Worm (Caenorhabditis elegans) whole organism, young adult: Measurements from ENCODE around the gene C28H8.7.
A peak's percentile ranks its signal among the peaks of the same experiment; 100 is the strongest.

ENCODE experiments used
- B0035.1 ChIP-seq: sonication (generic microtip); optimal IDR thresholded peaks from 2 replicates; lab custom pipeline; 2016; ENCODE audit warnings: missing genetic modification characterization, mild to moderate bottlenecking, missing compliant biosample characterization, missing genotype, missing genetic modification reagents
- B0261.1 ChIP-seq: sonication (generic microtip); optimal IDR thresholded peaks from 2 replicates; lab custom pipeline; 2016; ENCODE audit warnings: mild to moderate bottlenecking, missing genetic modification characterization, moderate library complexity, missing compliant biosample characterization
- C06A6.2 ChIP-seq: fragments of 200-800 bp; sonication (Bioruptor generic); conservative IDR thresholded peaks from 2 replicates; pipeline ENCODE4 v1.3.6; 2022; ENCODE audit warnings: missing genetic modification characterization, missing compliant biosample characterization
- C17E4.6 ChIP-seq: fragments of 200-800 bp; sonication (Bioruptor generic); IDR thresholded peaks from 2 replicates; pipeline ENCODE4 v1.3.6; 2022; ENCODE audit warnings: missing genetic modification reagents, missing genetic modification characterization, missing compliant biosample characterization
- F23B12.7 ChIP-seq: sonication (generic microtip); optimal IDR thresholded peaks from 2 replicates; lab custom pipeline; 2017; ENCODE audit warnings: missing genetic modification characterization, mild to moderate bottlenecking, missing compliant biosample characterization, antibody characterized with exemption, moderate library complexity; ENCODE audit not compliant: insufficient read depth
- F33H1.4 ChIP-seq: fragments of 200-800 bp; sonication (Bioruptor generic); IDR thresholded peaks from 2 replicates; pipeline ENCODE4 v1.3.6; 2022; ENCODE audit warnings: missing genetic modification reagents, missing genetic modification characterization, missing compliant biosample characterization
- F55B11.4 ChIP-seq: sonication (generic microtip); optimal IDR thresholded peaks from 2 replicates; lab custom pipeline; 2016; ENCODE audit warnings: missing compliant biosample characterization, missing genetic modification characterization, borderline replicate concordance; ENCODE audit not compliant: insufficient read depth
- F57A8.1 ChIP-seq: fragments of 200-800 bp; sonication (Bioruptor generic); optimal IDR thresholded peaks from 2 replicates; lab custom pipeline; 2018; ENCODE audit warnings: mild to moderate bottlenecking, missing genetic modification characterization, moderate library complexity, missing compliant biosample characterization
- T07F8.4 ChIP-seq: sonication (generic microtip); optimal IDR thresholded peaks from 2 replicates; lab custom pipeline; 2016; ENCODE audit warnings: mild to moderate bottlenecking, missing genetic modification characterization, moderate library complexity, missing compliant biosample characterization
- Y56A3A.18 ChIP-seq: fragments of 200-800 bp; sonication (Bioruptor generic); IDR thresholded peaks from 2 replicates; pipeline ENCODE4 v1.3.6; 2022; ENCODE audit warnings: missing genetic modification reagents, missing genetic modification characterization, missing compliant biosample characterization
- Y95B8A.8 ChIP-seq: fragments of 200-800 bp; sonication (Bioruptor generic); IDR thresholded peaks from 2 replicates; pipeline ENCODE4 v1.3.6; 2022; ENCODE audit warnings: missing genetic modification reagents, missing genetic modification characterization, missing compliant biosample characterization
- ZK185.1 ChIP-seq: sonication (generic microtip); optimal IDR thresholded peaks from 2 replicates; lab custom pipeline; 2016; ENCODE audit warnings: mild to moderate bottlenecking, missing genetic modification characterization, missing compliant biosample characterization; ENCODE audit not compliant: poor library complexity, severe bottlenecking
- aptf-3 ChIP-seq: fragments of 200-800 bp; sonication (Bioruptor generic); IDR thresholded peaks from 2 replicates; pipeline ENCODE4 v1.3.6; 2022; ENCODE audit warnings: missing genetic modification characterization, missing compliant biosample characterization
- attf-5 ChIP-seq: fragments of 200-800 bp; sonication (Bioruptor generic); optimal IDR thresholded peaks from 2 replicates; lab custom pipeline; 2018; ENCODE audit warnings: mild to moderate bottlenecking, missing genetic modification characterization, missing compliant biosample characterization
- cebp-2 ChIP-seq: fragments of 200-800 bp; sonication (Bioruptor generic); IDR thresholded peaks from 2 replicates; pipeline ENCODE4 v1.3.6; 2022; ENCODE audit warnings: missing genetic modification characterization, missing compliant biosample characterization
- ceh-100 ChIP-seq: fragments of 200-800 bp; sonication (Bioruptor generic); IDR thresholded peaks from 2 replicates; pipeline ENCODE4 v1.3.6; 2022; ENCODE audit warnings: missing genetic modification reagents, missing genetic modification characterization, missing compliant biosample characterization
- ceh-27 ChIP-seq: fragments of 200-800 bp; sonication (Bioruptor generic); optimal IDR thresholded peaks from 2 replicates; lab custom pipeline; 2018; ENCODE audit warnings: mild to moderate bottlenecking, missing genetic modification characterization, moderate library complexity, missing compliant biosample characterization
- chd-7 ChIP-seq: sonication (generic microtip); optimal IDR thresholded peaks from 2 replicates; lab custom pipeline; 2016; ENCODE audit warnings: mild to moderate bottlenecking, missing genetic modification characterization, moderate library complexity, missing compliant biosample characterization
- dox-1 ChIP-seq: fragments of 200-800 bp; sonication (Bioruptor generic); IDR thresholded peaks from 2 replicates; pipeline ENCODE4 v1.3.6; 2022; ENCODE audit warnings: missing genetic modification reagents, missing genetic modification characterization, missing compliant biosample characterization
- dpff-1 ChIP-seq: sonication (generic microtip); optimal IDR thresholded peaks from 2 replicates; lab custom pipeline; 2017; ENCODE audit warnings: mild to moderate bottlenecking, missing genetic modification characterization, missing compliant biosample characterization
- efl-1 ChIP-seq: fragments of 150-350 bp; optimal IDR thresholded peaks from 2 replicates; lab custom pipeline; 2014; ENCODE audit warnings: missing biosample characterization, missing genetic modification reagents, missing genetic modification characterization
- hmg-1.2 ChIP-seq: fragments of 200-800 bp; sonication (Bioruptor generic); IDR thresholded peaks from 2 replicates; pipeline ENCODE4 v1.3.6; 2022; ENCODE audit warnings: missing genetic modification reagents, missing genetic modification characterization, missing compliant biosample characterization
- hrde-1 ChIP-seq: sonication (generic microtip); optimal IDR thresholded peaks from 2 replicates; lab custom pipeline; 2016; ENCODE audit warnings: missing genetic modification characterization, mild to moderate bottlenecking, missing compliant biosample characterization, moderate library complexity, missing genotype, missing genetic modification reagents, borderline replicate concordance
- hsf-1 ChIP-seq: fragments of 200-800 bp; sonication (Bioruptor generic); IDR thresholded peaks from 2 replicates; pipeline ENCODE4 v1.3.6; 2022; ENCODE audit warnings: missing genetic modification reagents, missing genetic modification characterization, missing compliant biosample characterization
- lin-40 ChIP-seq: sonication (generic microtip); optimal IDR thresholded peaks from 2 replicates; lab custom pipeline; 2016; ENCODE audit warnings: missing genetic modification characterization, mild to moderate bottlenecking, missing compliant biosample characterization, missing genotype, missing genetic modification reagents
- lsy-27 ChIP-seq: sonication (generic microtip); optimal IDR thresholded peaks from 2 replicates; lab custom pipeline; 2017; ENCODE audit warnings: missing genetic modification characterization, mild to moderate bottlenecking, missing compliant biosample characterization, antibody characterized with exemption, missing genotype, borderline replicate concordance; ENCODE audit not compliant: insufficient read depth
- madf-3 ChIP-seq: fragments of 200-800 bp; sonication (Bioruptor generic); IDR thresholded peaks from 2 replicates; pipeline ENCODE4 v1.3.6; 2022; ENCODE audit warnings: missing genetic modification reagents, missing genetic modification characterization, missing compliant biosample characterization
- nfya-2 ChIP-seq: fragments of 200-800 bp; sonication (Bioruptor generic); IDR thresholded peaks from 2 replicates; pipeline ENCODE4 v1.3.6; 2022; ENCODE audit warnings: missing genetic modification reagents, missing genetic modification characterization, missing compliant biosample characterization
- nfyb-1 ChIP-seq: fragments of 200-800 bp; sonication (Bioruptor generic); IDR thresholded peaks from 2 replicates; pipeline ENCODE4 v1.3.6; 2022; ENCODE audit warnings: missing genetic modification reagents, missing genetic modification characterization, missing compliant biosample characterization
- nhr-120 ChIP-seq: fragments of 200-800 bp; sonication (Bioruptor generic); IDR thresholded peaks from 2 replicates; pipeline ENCODE4 v1.3.6; 2022; ENCODE audit warnings: missing genetic modification characterization, missing compliant biosample characterization
- nhr-80 ChIP-seq: sonication (generic microtip); optimal IDR thresholded peaks from 2 replicates; lab custom pipeline; 2016; ENCODE audit warnings: missing genetic modification characterization, missing compliant biosample characterization
- nhr-90 ChIP-seq: sonication (generic microtip); optimal IDR thresholded peaks from 2 replicates; lab custom pipeline; 2016; ENCODE audit warnings: missing genotype, mild to moderate bottlenecking, missing genetic modification characterization, missing compliant biosample characterization
- rcor-1 ChIP-seq: fragments of 200-800 bp; sonication (Bioruptor generic); IDR thresholded peaks from 2 replicates; pipeline ENCODE4 v1.3.6; 2022; ENCODE audit warnings: missing genetic modification reagents, missing genetic modification characterization, missing compliant biosample characterization
- repo-1 ChIP-seq: sonication (generic microtip); optimal IDR thresholded peaks from 2 replicates; lab custom pipeline; 2017; ENCODE audit warnings: mild to moderate bottlenecking, missing genetic modification characterization, missing compliant biosample characterization
- ztf-25 ChIP-seq: fragments of 200-800 bp; sonication (Bioruptor generic); IDR thresholded peaks from 2 replicates; pipeline ENCODE4 v1.3.6; 2022; ENCODE audit warnings: missing genetic modification reagents, missing genetic modification characterization, missing compliant biosample characterization
- ztf-3 ChIP-seq: fragments of 200-800 bp; sonication (Bioruptor generic); optimal IDR thresholded peaks from 2 replicates; lab custom pipeline; 2018; ENCODE audit warnings: mild to moderate bottlenecking, missing genetic modification characterization, missing compliant biosample characterization

Gene C28H8.7

DNA sequence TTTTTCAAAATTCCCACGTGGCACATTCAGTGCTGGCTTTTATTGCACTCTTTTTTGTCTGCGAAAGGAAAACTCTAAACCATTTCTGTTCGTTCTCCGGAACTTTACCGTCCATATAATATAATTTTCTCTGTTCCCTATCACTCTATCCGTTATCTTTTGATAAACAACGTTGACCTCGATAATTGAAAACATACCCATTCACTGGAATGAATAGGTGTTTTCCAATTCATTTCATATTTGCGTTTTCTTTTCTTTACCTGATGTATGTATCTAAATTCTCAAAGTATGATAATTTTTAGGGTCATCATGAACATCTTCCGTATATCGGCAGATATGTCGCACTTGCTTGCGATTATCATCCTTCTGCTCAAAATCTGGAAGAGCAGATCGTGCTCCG is 20.0 kb upstream of the C28H8.7 start, which contains the start of gene erd-2.2:
TSS of gene erd-2.2 (plus strand) at position 301 of the 400 bp plus-strand sequence.
- TF ChIP-seq cebp-2 (no peak), repo-1 (tag; lab: Kevin White, UChicago) (no peak), hsf-1 (no peak), nfya-2 (GFP tag; lab: Robert Waterston, UW) (no peak), C06A6.2 (GFP tag; lab: Robert Waterston, UW) (no peak), hmg-1.2 (GFP tag; lab: Robert Waterston, UW) (no peak)

DNA sequence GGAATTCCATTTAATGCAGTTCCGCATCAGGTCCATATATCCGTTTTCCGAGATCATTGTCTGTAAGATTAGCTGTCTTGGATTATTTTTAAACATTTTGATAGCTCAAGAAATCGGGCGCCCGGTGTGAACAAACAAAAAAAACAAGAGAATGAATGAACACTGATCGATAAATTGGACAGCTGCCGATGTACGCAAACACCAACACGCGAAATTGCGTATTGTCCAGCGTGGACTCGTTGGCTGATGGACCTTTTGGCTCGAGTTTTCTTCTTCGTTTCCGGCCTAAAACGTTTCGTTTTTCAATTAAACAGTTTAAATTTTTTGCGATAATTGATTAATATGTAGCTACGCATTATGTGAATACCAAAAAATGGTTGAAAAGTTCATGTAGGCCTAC is 19.3 kb upstream of the C28H8.7 start, which contains the start of gene dpff-1:
TSS of gene dpff-1 (minus strand) at position 288 of the 400 bp plus-strand sequence.
- TF ChIP-seq dpff-1 (tag; lab: Kevin White, UChicago), result no peak
- TF ChIP-seq nfyb-1 (GFP tag; lab: Robert Waterston, UW), result 0 out of 2 replicates have a peak, but pooled peaks have one; percentile 27
- peak; percentile 19; the same call in 1 of the 2 replicates for TF ChIP-seq F33H1.4 (GFP tag; lab: Robert Waterston, UW)
- peak; percentile 19; the same call in 1 of the 2 replicates for TF ChIP-seq hmg-1.2 (GFP tag; lab: Robert Waterston, UW)
- TF ChIP-seq C06A6.2 (GFP tag; lab: Robert Waterston, UW), result no peak

DNA sequence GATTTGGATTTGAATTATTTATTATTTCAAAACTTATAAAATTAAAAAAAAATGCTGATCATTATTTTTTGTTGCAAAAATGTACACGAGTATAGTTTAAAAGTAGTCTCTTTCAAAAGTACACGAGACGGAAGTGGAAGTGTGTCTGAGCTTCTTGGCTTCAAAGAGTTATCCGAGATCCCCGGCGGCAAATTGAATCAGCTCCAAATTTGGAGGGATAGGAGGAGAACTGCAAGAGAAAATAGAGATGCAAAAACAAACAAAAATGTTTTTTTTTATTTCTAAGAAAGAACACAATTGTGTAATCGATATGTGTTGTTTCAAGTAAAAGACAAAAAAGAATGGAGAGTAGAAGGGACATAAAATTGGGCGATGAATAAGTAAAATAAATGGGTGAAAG is 15.8 kb upstream of the C28H8.7 start:
- TF ChIP-seq efl-1 (GFP tag; lab: Kevin White, UChicago) (no peak), madf-3 (GFP tag; lab: Robert Waterston, UW) (no peak), ztf-3 (GFP tag; lab: Kevin White, UChicago) (no peak), C17E4.6 (GFP tag; lab: Robert Waterston, UW) (no peak), ZK185.1 (no peak), F57A8.1 (GFP tag; lab: Kevin White, UChicago) (no peak), nhr-120 (GFP tag; lab: Robert Waterston, UW) (no peak), Y95B8A.8 (GFP tag; lab: Robert Waterston, UW) (no peak), ztf-25 (GFP tag; lab: Robert Waterston, UW) (no peak), ceh-27 (no peak), F55B11.4 (tag; lab: Kevin White, UChicago) (no peak), C06A6.2 (GFP tag; lab: Robert Waterston, UW) (no peak), B0035.1 (tag; lab: Kevin White, UChicago) (no peak), aptf-3 (no peak), attf-5 (no peak), dox-1 (GFP tag; lab: Robert Waterston, UW) (no peak)

DNA sequence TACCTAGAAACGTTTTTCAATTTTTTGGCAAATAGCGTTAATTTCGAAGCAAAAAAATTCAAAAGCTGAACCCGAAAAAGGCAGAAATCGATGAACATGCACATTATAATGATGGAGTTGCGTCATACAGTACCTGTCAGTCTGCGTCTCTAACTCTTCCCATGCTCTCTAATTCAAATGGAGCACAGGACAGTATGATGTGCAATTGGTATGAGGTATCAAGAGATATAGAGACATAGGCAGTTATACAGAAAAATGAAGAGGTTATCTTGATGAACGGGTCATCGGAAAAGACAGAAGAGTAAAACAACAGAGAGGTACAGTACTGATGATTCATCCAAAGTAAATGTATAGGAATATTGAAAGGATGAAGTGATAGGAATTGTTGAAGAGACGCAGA is 13.9 kb upstream of the C28H8.7 start:
- TF ChIP-seq nhr-80 (peak; percentile 28), rcor-1 (GFP tag; lab: Robert Waterston, UW) (no peak), ceh-27 (no peak), lin-40 (tag; lab: Kevin White, UChicago) (no peak), B0261.1 (tag; lab: Kevin White, UChicago) (no peak), T07F8.4 (tag; lab: Kevin White, UChicago) (no peak), chd-7 (tag; lab: Kevin White, UChicago) (no peak), hrde-1 (tag; lab: Kevin White, UChicago) (no peak), F23B12.7 (tag; lab: Kevin White, UChicago) (no peak), ceh-100 (GFP tag; lab: Robert Waterston, UW) (no peak), hmg-1.2 (GFP tag; lab: Robert Waterston, UW) (peak; percentile 61; the same call in 1 of the 2 replicates), Y56A3A.18 (GFP tag; lab: Robert Waterston, UW) (no peak), lsy-27 (tag; lab: Kevin White, UChicago) (no peak), nhr-90 (tag; lab: Kevin White, UChicago) (no peak)
